Fruit fly (Drosophila melanogaster) whole organism, embryonic: ENCODE measurements around the gene spidey.

Source experiments
- Ada2b ChIP-seq: fragments of 200-800 bp; sonication (Bioruptor generic); IDR thresholded peaks from 2 replicates; pipeline ENCODE4 v1.3.6; 2022; ENCODE audit warnings: missing biosample characterization, missing genetic modification characterization
- Aef1 ChIP-seq: fragments of 200-800 bp; sonication (Bioruptor generic); IDR thresholded peaks from 3 replicates; pipeline ENCODE4 v1.3.6; 2022; ENCODE audit warnings: missing biosample characterization, missing genetic modification characterization
- B-H2 ChIP-seq: fragments of 200-800 bp; sonication (Bioruptor generic); optimal IDR thresholded peaks from 2 replicates; lab custom pipeline; 2018; ENCODE audit warnings: missing biosample characterization, mild to moderate bottlenecking, missing genetic modification characterization
- Bteb2 ChIP-seq: fragments of 200-800 bp; sonication (Bioruptor generic); optimal IDR thresholded peaks from 2 replicates; lab custom pipeline; 2016; ENCODE audit warnings: missing biosample characterization, missing genetic modification characterization
- CG10209 ChIP-seq: fragments of 200-800 bp; sonication (Bioruptor generic); optimal IDR thresholded peaks from 3 replicates; lab custom pipeline; 2017; ENCODE audit warnings: missing biosample characterization, mild to moderate bottlenecking, missing genetic modification characterization, missing genetic modification reagents
- CG11085 ChIP-seq: fragments of 200-800 bp; sonication (Bioruptor generic); IDR thresholded peaks from 2 replicates; pipeline ENCODE4 v1.3.6; 2022; ENCODE audit warnings: missing biosample characterization, missing genetic modification characterization
- CG11093 ChIP-seq: fragments of 200-800 bp; sonication (Bioruptor generic); IDR thresholded peaks from 3 replicates; pipeline ENCODE4 v1.3.6; 2022; ENCODE audit warnings: missing biosample characterization, missing genetic modification characterization
- CG12236 ChIP-seq: fragments of 200-800 bp; sonication (Bioruptor generic); optimal IDR thresholded peaks from 2 replicates; lab custom pipeline; 2016; ENCODE audit warnings: missing biosample characterization, missing genetic modification characterization
- CG13296 ChIP-seq: fragments of 200-800 bp; sonication (Bioruptor generic); optimal IDR thresholded peaks from 3 replicates; lab custom pipeline; 2018; ENCODE audit warnings: missing biosample characterization, mild to moderate bottlenecking, missing genetic modification characterization
- CG14667 ChIP-seq: fragments of 200-800 bp; sonication (Bioruptor generic); IDR thresholded peaks from 2 replicates; pipeline ENCODE4 v1.3.6; 2022; ENCODE audit warnings: missing biosample characterization, missing genetic modification characterization
- CG14860 ChIP-seq: fragments of 200-800 bp; sonication (Bioruptor generic); IDR thresholded peaks from 3 replicates; pipeline ENCODE4 v1.3.6; 2022; ENCODE audit warnings: missing biosample characterization, missing genetic modification characterization; ENCODE audit not compliant: partially characterized antibody
- CG15073 ChIP-seq: fragments of 200-800 bp; sonication (Bioruptor generic); optimal IDR thresholded peaks from 2 replicates; lab custom pipeline; 2016; ENCODE audit warnings: missing biosample characterization, missing genetic modification characterization
- CG1602 ChIP-seq: fragments of 200-800 bp; sonication (Bioruptor generic); optimal IDR thresholded peaks from 3 replicates; lab custom pipeline; 2016; ENCODE audit warnings: missing biosample characterization, missing genetic modification characterization
- CG1647 ChIP-seq: fragments of 200-800 bp; sonication (Bioruptor generic); optimal IDR thresholded peaks from 3 replicates; lab custom pipeline; 2016; ENCODE audit warnings: missing biosample characterization, missing genetic modification characterization
- CG16813 ChIP-seq: fragments of 200-800 bp; sonication (Bioruptor generic); IDR thresholded peaks from 3 replicates; pipeline ENCODE4 v1.3.6; 2022; ENCODE audit warnings: missing biosample characterization, missing genetic modification characterization; ENCODE audit not compliant: partially characterized antibody
- CG17186 ChIP-seq: fragments of 200-800 bp; sonication (Bioruptor generic); optimal IDR thresholded peaks from 3 replicates; lab custom pipeline; 2017; ENCODE audit warnings: missing biosample characterization, missing genetic modification reagents, missing genetic modification characterization
- CG17829 ChIP-seq: fragments of 200-800 bp; optimal IDR thresholded peaks from 2 replicates; lab custom pipeline; 2019; ENCODE audit warnings: missing biosample characterization, mild to moderate bottlenecking, missing genetic modification characterization, moderate library complexity
- CG2678 ChIP-seq: fragments of 200-800 bp; sonication (Bioruptor generic); optimal IDR thresholded peaks from 3 replicates; lab custom pipeline; 2019; ENCODE audit warnings: missing biosample characterization, mild to moderate bottlenecking, missing genetic modification characterization, moderate library complexity
- CG2875 ChIP-seq: fragments of 200-800 bp; sonication (Bioruptor generic); optimal IDR thresholded peaks from 2 replicates; lab custom pipeline; 2017; ENCODE audit warnings: missing biosample characterization, mild to moderate bottlenecking, missing genetic modification characterization, missing genetic modification reagents
- CG3163 ChIP-seq: fragments of 200-800 bp; sonication (Bioruptor generic); optimal IDR thresholded peaks from 3 replicates; lab custom pipeline; 2016; ENCODE audit warnings: missing biosample characterization, missing genetic modification characterization
- CG4404 ChIP-seq: fragments of 200-800 bp; sonication (Bioruptor generic); IDR thresholded peaks from 2 replicates; pipeline ENCODE4 v1.3.6; 2022; ENCODE audit warnings: missing biosample characterization, missing genetic modification characterization
- CG4854 ChIP-seq: fragments of 200-800 bp; sonication (Bioruptor generic); optimal IDR thresholded peaks from 2 replicates; lab custom pipeline; 2016; ENCODE audit warnings: missing biosample characterization, missing genetic modification characterization, inconsistent platforms
- CG6175 ChIP-seq: fragments of 200-800 bp; sonication (Bioruptor generic); IDR thresholded peaks from 3 replicates; pipeline ENCODE4 v1.3.6; 2022; ENCODE audit warnings: missing biosample characterization, missing genetic modification characterization
- CG7372 ChIP-seq: fragments of 200-800 bp; sonication (Bioruptor generic); IDR thresholded peaks from 2 replicates; pipeline ENCODE4 v1.3.6; 2022; ENCODE audit warnings: missing biosample characterization, missing genetic modification characterization
- CG7745 ChIP-seq: fragments of 200-800 bp; sonication (Bioruptor generic); optimal IDR thresholded peaks from 2 replicates; lab custom pipeline; 2018; ENCODE audit warnings: missing biosample characterization, mild to moderate bottlenecking, missing genetic modification characterization, moderate library complexity
- CG7786 ChIP-seq: fragments of 200-800 bp; sonication (Bioruptor generic); optimal IDR thresholded peaks from 2 replicates; lab custom pipeline; 2016; ENCODE audit warnings: missing biosample characterization, missing genetic modification characterization
- Doc2 ChIP-seq: fragments of 200-800 bp; sonication (Bioruptor generic); IDR thresholded peaks from 2 replicates; pipeline ENCODE4 v1.3.6; 2022; ENCODE audit warnings: missing biosample characterization, missing genetic modification characterization
- Fer1 ChIP-seq: fragments of 200-800 bp; sonication (Bioruptor generic); optimal IDR thresholded peaks from 2 replicates; lab custom pipeline; 2017; ENCODE audit warnings: missing biosample characterization, mild to moderate bottlenecking, missing genetic modification characterization
- Fer3 ChIP-seq: fragments of 200-800 bp; sonication (Bioruptor generic); optimal IDR thresholded peaks from 2 replicates; lab custom pipeline; 2018; ENCODE audit warnings: missing biosample characterization, mild to moderate bottlenecking, missing genetic modification characterization, moderate library complexity
- HLH54F ChIP-seq: fragments of 200-800 bp; sonication (Bioruptor generic); optimal IDR thresholded peaks from 3 replicates; lab custom pipeline; 2016; ENCODE audit warnings: missing biosample characterization, missing genetic modification characterization
- Lim3 ChIP-seq: fragments of 200-800 bp; sonication (Bioruptor generic); IDR thresholded peaks from 2 replicates; pipeline ENCODE4 v1.3.6; 2022; ENCODE audit warnings: missing biosample characterization, missing genetic modification characterization
- PHDP ChIP-seq: fragments of 200-800 bp; sonication (Bioruptor generic); optimal IDR thresholded peaks from 3 replicates; lab custom pipeline; 2018; ENCODE audit warnings: missing biosample characterization, mild to moderate bottlenecking, missing genetic modification characterization, moderate library complexity
- Taf1 ChIP-seq: fragments of 200-800 bp; sonication (Bioruptor generic); IDR thresholded peaks from 2 replicates; pipeline ENCODE4 v1.3.6; 2022; ENCODE audit warnings: missing biosample characterization, missing genetic modification characterization
- aop ChIP-seq: fragments of 200-800 bp; sonication (Bioruptor generic); IDR thresholded peaks from 2 replicates; pipeline ENCODE4 v1.3.6; 2022; ENCODE audit warnings: missing biosample characterization, missing genetic modification characterization
- fd102C ChIP-seq: fragments of 200-800 bp; sonication (Bioruptor generic); optimal IDR thresholded peaks from 2 replicates; lab custom pipeline; 2018; ENCODE audit warnings: missing biosample characterization, mild to moderate bottlenecking, missing genetic modification characterization, moderate library complexity
- fd96Cb ChIP-seq: fragments of 200-800 bp; sonication (Bioruptor generic); optimal IDR thresholded peaks from 2 replicates; lab custom pipeline; 2018; ENCODE audit warnings: missing biosample characterization, mild to moderate bottlenecking, missing genetic modification characterization, moderate library complexity
- inv ChIP-seq: fragments of 200-800 bp; sonication (Bioruptor generic); IDR thresholded peaks from 2 replicates; pipeline ENCODE4 v1.3.6; 2022; ENCODE audit warnings: missing biosample characterization, missing genetic modification characterization; ENCODE audit not compliant: partially characterized antibody
- jigr1 ChIP-seq: fragments of 200-800 bp; sonication (Bioruptor generic); IDR thresholded peaks from 3 replicates; pipeline ENCODE4 v1.3.6; 2022; ENCODE audit warnings: missing biosample characterization, missing genetic modification characterization
- kah ChIP-seq: fragments of 200-800 bp; sonication (Bioruptor generic); optimal IDR thresholded peaks from 2 replicates; lab custom pipeline; 2018; ENCODE audit warnings: missing biosample characterization, mild to moderate bottlenecking, missing genetic modification characterization
- lab ChIP-seq: fragments of 200-800 bp; sonication (Bioruptor generic); optimal IDR thresholded peaks from 3 replicates; lab custom pipeline; 2017; ENCODE audit warnings: missing biosample characterization, missing genetic modification characterization, mild to moderate bottlenecking, moderate library complexity, missing genetic modification reagents
- lmd ChIP-seq: fragments of 200-800 bp; sonication (Bioruptor generic); IDR thresholded peaks from 2 replicates; pipeline ENCODE4 v1.3.6; 2022; ENCODE audit warnings: missing biosample characterization, missing genetic modification characterization
- mirr ChIP-seq: fragments of 200-800 bp; sonication (Bioruptor generic); optimal IDR thresholded peaks from 3 replicates; lab custom pipeline; 2018; ENCODE audit warnings: missing biosample characterization, mild to moderate bottlenecking, missing genetic modification characterization
- onecut ChIP-seq: fragments of 200-800 bp; sonication (Bioruptor generic); IDR thresholded peaks from 2 replicates; pipeline ENCODE4 v1.3.6; 2022; ENCODE audit warnings: missing biosample characterization, missing genetic modification characterization
- run ChIP-seq: fragments of 200-800 bp; sonication (Bioruptor generic); optimal IDR thresholded peaks from 3 replicates; lab custom pipeline; 2018; ENCODE audit warnings: missing biosample characterization, mild to moderate bottlenecking, missing genetic modification characterization
- sens ChIP-seq: fragments of 200-800 bp; sonication (Bioruptor generic); peaks from one replicate; lab custom pipeline; 2016; ENCODE audit warnings: missing biosample characterization, missing genetic modification characterization
- sima ChIP-seq: fragments of 200-800 bp; sonication (Bioruptor generic); optimal IDR thresholded peaks from 2 replicates; lab custom pipeline; 2016; ENCODE audit warnings: missing biosample characterization, missing genetic modification characterization
- stc ChIP-seq: fragments of 200-800 bp; sonication (Bioruptor generic); IDR thresholded peaks from 2 replicates; pipeline ENCODE4 v1.3.6; 2022; ENCODE audit warnings: missing biosample characterization, missing genetic modification characterization
- stwl ChIP-seq: fragments of 200-800 bp; sonication (Bioruptor generic); optimal IDR thresholded peaks from 3 replicates; lab custom pipeline; 2018; ENCODE audit warnings: missing biosample characterization, mild to moderate bottlenecking, missing genetic modification characterization, moderate library complexity
- unc-4 ChIP-seq: fragments of 200-800 bp; sonication (Bioruptor generic); IDR thresholded peaks from 2 replicates; pipeline ENCODE4 v1.3.6; 2022; ENCODE audit warnings: missing biosample characterization, missing genetic modification characterization; ENCODE audit not compliant: partially characterized antibody

The spidey gene

dm6 chrX:7944772-7945722 is 36.3 kb downstream of the spidey start (continued):
- peak; percentile 68 for TF ChIP-seq lab (GFP tag; lab: Kevin White, UChicago)
- 0 out of 2 replicates have a peak, but pooled peaks have one; percentile 8 for TF ChIP-seq stc (GFP tag; lab: Robert Waterston, UW)
- peak; percentile 83 for TF ChIP-seq sens (GFP tag; lab: Kevin White, UChicago)
- TF ChIP-seq inv (GFP tag; lab: Robert Waterston, UW): no peak
- TF ChIP-seq Lim3 (GFP tag; lab: Robert Waterston, UW): no peak
- peak; percentile 45; the same call in 1 of the 2 replicates for TF ChIP-seq lmd
- TF ChIP-seq jigr1 (GFP tag; lab: Robert Waterston, UW): no peak
- TF ChIP-seq Ada2b (GFP tag; lab: Robert Waterston, UW): no peak
- TF ChIP-seq CG11093 (GFP tag; lab: Robert Waterston, UW): no peak
- no peak for TF ChIP-seq CG3163 (GFP tag; lab: Kevin White, UChicago)
- 0 out of 3 replicates have a peak, but pooled peaks have one; percentile 10 for TF ChIP-seq CG6175
- TF ChIP-seq CG14667 (GFP tag; lab: Robert Waterston, UW): no peak
- no peak for TF ChIP-seq CG16813
- TF ChIP-seq CG17186 (GFP tag; lab: Kevin White, UChicago): no peak
- no peak for TF ChIP-seq CG14860 (GFP tag; lab: Robert Waterston, UW)
- no peak for TF ChIP-seq CG4854 (GFP tag; lab: Kevin White, UChicago)
- TF ChIP-seq onecut: no peak; the same call in 1 of the 2 replicates
- TF ChIP-seq CG17829 (tag; lab: Kevin White, UChicago): peak; percentile 12
- peak; percentile 43 for TF ChIP-seq mirr (GFP tag; lab: Kevin White, UChicago)
- peak; percentile 37 for TF ChIP-seq PHDP (tag; lab: Kevin White, UChicago)
- no peak for TF ChIP-seq B-H2
- no peak for TF ChIP-seq unc-4 (GFP tag; lab: Robert Waterston, UW)
- TF ChIP-seq CG4404 (GFP tag; lab: Robert Waterston, UW): no peak
- no peak for TF ChIP-seq aop
- no peak for TF ChIP-seq fd102C (GFP tag; lab: Kevin White, UChicago)
- TF ChIP-seq kah (GFP tag; lab: Kevin White, UChicago): no peak
- TF ChIP-seq sima: no peak
- no peak for TF ChIP-seq CG2875 (GFP tag; lab: Kevin White, UChicago)
- peak; percentile 41 for TF ChIP-seq CG2678 (tag; lab: Kevin White, UChicago)
- no peak for TF ChIP-seq run (tag; lab: Kevin White, UChicago)
- no peak for TF ChIP-seq HLH54F (GFP tag; lab: Kevin White, UChicago)
- peak; percentile 3 for TF ChIP-seq CG10209 (GFP tag; lab: Kevin White, UChicago)
- TF ChIP-seq fd96Cb (tag; lab: Kevin White, UChicago): peak; percentile 42
- no peak for TF ChIP-seq CG15073 (GFP tag; lab: Kevin White, UChicago)
- TF ChIP-seq CG1647: no peak
- TF ChIP-seq Doc2 (GFP tag; lab: Robert Waterston, UW): no peak
- TF ChIP-seq Aef1 (GFP tag; lab: Robert Waterston, UW): peak; percentile 47; the same call in 2 of the 3 replicates
- peak; percentile 12 for TF ChIP-seq Fer1
- peak; percentile 31 for TF ChIP-seq CG13296 (GFP tag; lab: Kevin White, UChicago)
- no peak for TF ChIP-seq CG11085 (GFP tag; lab: Robert Waterston, UW)
- peak; percentile 11; the same call in 1 of the 2 replicates for TF ChIP-seq Taf1 (GFP tag; lab: Robert Waterston, UW)
- no peak for TF ChIP-seq CG12236 (GFP tag; lab: Kevin White, UChicago)
- no peak for TF ChIP-seq Bteb2 (GFP tag; lab: Kevin White, UChicago)
- no peak for TF ChIP-seq CG7745 (tag; lab: Kevin White, UChicago)
- TF ChIP-seq CG1602 (GFP tag; lab: Kevin White, UChicago): no peak
- no peak for TF ChIP-seq stwl (tag; lab: Kevin White, UChicago)
- peak; percentile 13 for TF ChIP-seq Fer3 (tag; lab: Kevin White, UChicago)
- TF ChIP-seq CG7786 (GFP tag; lab: Kevin White, UChicago): peak; percentile 22
- no peak for TF ChIP-seq CG7372 (GFP tag; lab: Robert Waterston, UW)
